Worm (Caenorhabditis elegans): ENCODE results near the gene ttc-17.

- TF ChIP-seq med-1 (GFP tag; optimal IDR thresholded peaks at IDR 0.05; ENCODE audit: insufficient read depth) (no peak), ref-1 (GFP tag; conservative IDR thresholded peaks at IDR 0.05) (no peak), flt-1 (GFP tag; IDR thresholded peaks at IDR 0.05) (no peak), ztf-29 (GFP tag; IDR thresholded peaks at IDR 0.05) (no peak), ztf-23 (GFP tag; IDR thresholded peaks at IDR 0.05) (no peak), tab-1 (GFP tag; IDR thresholded peaks at IDR 0.05) (no peak), T22C8.4 (GFP tag; IDR thresholded peaks at IDR 0.05) (no peak)
These were observed 16.4 kb upstream of the ttc-17 start for ce11 chrV:8940419-8940818.

All from whole organism, midembryonic.